Fruit fly (Drosophila melanogaster) whole organism, embryonic: ENCODE measurements around the gene fwe.

Experiments
- CG8281 ChIP-seq: fragments of 200-800 bp; sonication (Bioruptor generic); optimal IDR thresholded peaks from 2 replicates; lab custom pipeline; 2018; ENCODE audit warnings: missing biosample characterization, mild to moderate bottlenecking, missing genetic modification characterization, moderate library complexity
- Ets65A ChIP-seq: fragments of 200-800 bp; sonication (Bioruptor generic); peaks from one replicate; lab custom pipeline; 2016; ENCODE audit warnings: missing biosample characterization, missing genetic modification characterization
- Fer2 ChIP-seq: fragments of 200-800 bp; sonication (Bioruptor generic); optimal IDR thresholded peaks from 2 replicates; lab custom pipeline; 2018; ENCODE audit warnings: missing biosample characterization, mild to moderate bottlenecking, missing genetic modification characterization, moderate library complexity
- ci ChIP-seq: fragments of 200-800 bp; sonication (Bioruptor generic); IDR thresholded peaks from 3 replicates; pipeline ENCODE4 v1.3.6; 2022; ENCODE audit warnings: missing biosample characterization, missing genetic modification characterization
- unpg ChIP-seq: fragments of 200-800 bp; sonication (Bioruptor generic); optimal IDR thresholded peaks from 3 replicates; lab custom pipeline; 2018; ENCODE audit warnings: missing biosample characterization, mild to moderate bottlenecking, missing genetic modification characterization, moderate library complexity

DNA sequence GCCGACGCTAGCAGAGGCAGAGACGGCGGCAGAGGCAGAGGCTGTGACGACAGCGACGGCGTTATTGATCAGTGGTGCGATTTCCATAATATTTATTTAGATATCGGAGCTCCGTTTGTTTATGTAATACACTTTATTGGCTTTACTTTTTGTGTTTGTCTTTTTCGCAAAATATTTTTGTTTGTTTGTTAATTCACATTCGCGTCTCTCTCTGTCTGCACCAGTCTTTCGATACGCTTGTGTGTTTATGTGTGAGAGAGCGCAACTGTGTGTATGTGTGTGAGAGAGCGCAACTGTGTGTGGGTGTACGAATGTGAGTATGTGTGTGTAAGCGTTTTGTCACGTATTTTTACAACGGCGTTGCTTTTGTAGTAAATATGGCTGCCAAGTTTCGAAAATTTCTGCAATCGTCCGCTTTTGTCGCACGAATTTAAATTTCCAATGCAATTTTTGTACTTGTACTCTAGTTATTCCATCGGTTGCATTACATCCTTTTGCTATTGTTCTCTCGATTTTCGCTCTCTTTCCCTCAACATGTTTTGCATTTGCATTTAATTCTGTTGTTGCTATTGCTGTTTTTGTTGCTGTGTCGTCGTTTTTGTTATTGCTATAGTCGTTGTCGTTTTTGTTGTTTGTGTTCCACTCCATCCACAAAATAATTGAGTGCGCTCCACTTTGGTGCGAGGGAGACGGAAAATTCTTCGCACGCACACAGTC, 9.4 kb upstream of the fwe start:
- TF ChIP-seq CG8281 (tag; lab: Kevin White, UChicago): no peak
- TF ChIP-seq Ets65A (GFP tag; lab: Kevin White, UChicago): no peak
- TF ChIP-seq unpg (GFP tag; lab: Kevin White, UChicago): peak; percentile 7
- no peak for TF ChIP-seq Fer2 (tag; lab: Kevin White, UChicago)
- no peak for TF ChIP-seq ci (GFP tag; lab: Robert Waterston, UW)
